Fruit fly (Drosophila melanogaster): Measurements from ENCODE around the gene Cse1.

Gene Cse1

dm6 chr2L:16826872-16827506, 2.0 kb upstream of the Cse1 start, which contains the start of gene AspRS-m (continued):
- TF ChIP-seq CG12236 (GFP tag; optimal IDR thresholded peaks at IDR 0.05), result no peak
- no peak for TF ChIP-seq CG14014 (GFP tag; IDR thresholded peaks at IDR 0.05)
- no peak for TF ChIP-seq CG17802 (tag; optimal IDR thresholded peaks at IDR 0.05)
- no peak for TF ChIP-seq disco-r (GFP tag; optimal IDR thresholded peaks at IDR 0.05)
- no peak for TF ChIP-seq cwo (GFP tag; optimal IDR thresholded peaks at IDR 0.05)
- no peak for TF ChIP-seq Kr (GFP tag; optimal IDR thresholded peaks at IDR 0.05)
- peak; percentile 92 for TF ChIP-seq amos (GFP tag; IDR thresholded peaks at IDR 0.05; ENCODE audit: partially characterized antibody)
- no peak for TF ChIP-seq CG17361 (GFP tag; IDR thresholded peaks at IDR 0.05)
- no peak for TF ChIP-seq CG6683 (GFP tag; optimal IDR thresholded peaks at IDR 0.05)
- TF ChIP-seq pnt (GFP tag; optimal IDR thresholded peaks at IDR 0.05), result no peak
- no peak for TF ChIP-seq CG18599 (GFP tag; optimal IDR thresholded peaks at IDR 0.05)
- no peak for TF ChIP-seq twi (tag; optimal IDR thresholded peaks at IDR 0.05)
- no peak for TF ChIP-seq tll (GFP tag; optimal IDR thresholded peaks at IDR 0.05)
- TF ChIP-seq CG12391 (tag; optimal IDR thresholded peaks at IDR 0.05), result no peak
- no peak for TF ChIP-seq Mes4 (GFP tag; optimal IDR thresholded peaks at IDR 0.05)
- TF ChIP-seq CG32772 (GFP tag; IDR thresholded peaks at IDR 0.05), result peak; percentile 62; the same call in 1 of the 2 replicates
- TF ChIP-seq crp (GFP tag; optimal IDR thresholded peaks at IDR 0.05), result no peak
- TF ChIP-seq ERR (GFP tag; optimal IDR thresholded peaks at IDR 0.05), result no peak
- TF ChIP-seq bbx (GFP tag; IDR thresholded peaks at IDR 0.05; ENCODE audit: partially characterized antibody), result peak; percentile 89
- TF ChIP-seq TFAM (GFP tag; optimal IDR thresholded peaks at IDR 0.05), result no peak
- no peak for TF ChIP-seq Hmr (GFP tag; optimal IDR thresholded peaks at IDR 0.05)
- TF ChIP-seq CG16863 (GFP tag; optimal IDR thresholded peaks at IDR 0.05), result no peak
- TF ChIP-seq CG4404 (GFP tag; IDR thresholded peaks at IDR 0.05), result no peak
- no peak; the same call in 2 of the 3 replicates for TF ChIP-seq jigr1 (GFP tag; IDR thresholded peaks at IDR 0.05)
- no peak for TF ChIP-seq CG14050 (GFP tag; IDR thresholded peaks at IDR 0.05)
- TF ChIP-seq CG1529 (GFP tag; optimal IDR thresholded peaks at IDR 0.05), result no peak
- TF ChIP-seq gsb (GFP tag; IDR thresholded peaks at IDR 0.05), result no peak
- TF ChIP-seq fd3F (GFP tag; optimal IDR thresholded peaks at IDR 0.05), result no peak
- TF ChIP-seq rib (GFP tag; IDR thresholded peaks at IDR 0.05), result 0 out of 2 replicates have a peak, but pooled peaks have one; percentile 56
- TF ChIP-seq CG10431 (GFP tag; optimal IDR thresholded peaks at IDR 0.05), result no peak
- TF ChIP-seq CG2678 (tag; optimal IDR thresholded peaks at IDR 0.05), result no peak
- TF ChIP-seq YL-1 (GFP tag; optimal IDR thresholded peaks at IDR 0.05), result peak; percentile 73
- TF ChIP-seq row (GFP tag; IDR thresholded peaks at IDR 0.05), result peak; percentile 85
- no peak for TF ChIP-seq Blimp-1 (GFP tag; optimal IDR thresholded peaks at IDR 0.05)
- peak in 1 of 2 experiments; percentile 25 for TF ChIP-seq Pdp1 (GFP tag; optimal IDR thresholded peaks at IDR 0.05)
- TF ChIP-seq CG7745 (tag; optimal IDR thresholded peaks at IDR 0.05), result no peak
- TF ChIP-seq p53 (GFP tag; optimal IDR thresholded peaks at IDR 0.05), result no peak
- no peak for TF ChIP-seq CG1233 (GFP tag; optimal IDR thresholded peaks at IDR 0.05)
- TF ChIP-seq CG3726 (GFP tag; IDR thresholded peaks at IDR 0.05), result no peak
- no peak for TF ChIP-seq CG12071 (GFP tag; optimal IDR thresholded peaks at IDR 0.05)
- peak; percentile 31 for TF ChIP-seq CG2120 (GFP tag; optimal IDR thresholded peaks at IDR 0.05)
- no peak for TF ChIP-seq Side (GFP tag; optimal IDR thresholded peaks at IDR 0.05)
- no peak for TF ChIP-seq Camta (GFP tag; optimal IDR thresholded peaks at IDR 0.05)
- TF ChIP-seq CG3838 (GFP tag; optimal IDR thresholded peaks at IDR 0.05), result no peak
- no peak for TF ChIP-seq CG12219 (GFP tag; optimal IDR thresholded peaks at IDR 0.05)
- TF ChIP-seq CG1602 (GFP tag; optimal IDR thresholded peaks at IDR 0.05), result no peak
- TF ChIP-seq pita (GFP tag; optimal IDR thresholded peaks at IDR 0.05), result no peak
- TF ChIP-seq so (GFP tag; IDR thresholded peaks at IDR 0.05), result no peak
- peak; percentile 11 for TF ChIP-seq CG30020 (tag; optimal IDR thresholded peaks at IDR 0.05)
- no peak for TF ChIP-seq CG17186 (GFP tag; optimal IDR thresholded peaks at IDR 0.05)
